Fruit fly (Drosophila melanogaster): Measurements from ENCODE around the gene Klp68D.

Klp68D gene

DNA sequence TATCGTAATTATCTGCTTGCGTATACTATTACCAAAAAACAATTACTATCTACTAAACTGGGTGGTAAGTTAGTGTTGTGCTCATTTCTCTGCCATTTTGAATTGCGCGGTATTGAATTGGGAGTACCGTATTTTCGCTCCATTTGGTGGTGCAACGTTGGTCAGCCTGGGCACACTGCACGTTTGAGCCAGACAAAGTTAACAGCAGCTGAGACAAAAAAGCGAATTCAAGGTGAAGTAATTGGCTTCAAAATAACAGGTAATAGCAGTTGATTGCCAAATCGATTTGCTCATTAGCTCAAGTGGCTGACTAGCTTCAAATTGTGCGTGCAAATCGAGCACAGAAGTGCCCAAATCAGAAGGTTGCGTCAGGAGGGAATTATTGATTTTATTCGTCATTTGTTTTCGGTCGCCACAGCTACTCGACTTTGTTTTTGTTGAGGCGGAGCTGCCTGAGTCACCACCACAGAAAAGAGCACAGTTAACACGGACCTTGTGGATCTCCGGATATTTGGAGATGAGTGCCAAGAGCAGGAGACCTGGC lies at the start of gene Klp68D:
Gene Klp68D, plus strand, starts transcription at position 175 of the 544 bp plus-strand sequence.
- TF ChIP-seq insv (optimal IDR thresholded peaks at IDR 0.05) (no peak), Myc (optimal IDR thresholded peaks at IDR 0.05) (no peak), ttk (optimal IDR thresholded peaks at IDR 0.05) (no peak), psq (optimal IDR thresholded peaks at IDR 0.05) (no peak), Sin3A (optimal IDR thresholded peaks at IDR 0.05) (no peak), h (optimal IDR thresholded peaks at IDR 0.05) (no peak)

dm6 chr3L:11751005-11751404 lies 44.4 kb upstream of the Klp68D start, which contains the start of gene Gr68a:
Gene Gr68a, plus strand, starts transcription at chr3L:11751305.
- no peak for TF ChIP-seq ttk (optimal IDR thresholded peaks at IDR 0.05)

DNA sequence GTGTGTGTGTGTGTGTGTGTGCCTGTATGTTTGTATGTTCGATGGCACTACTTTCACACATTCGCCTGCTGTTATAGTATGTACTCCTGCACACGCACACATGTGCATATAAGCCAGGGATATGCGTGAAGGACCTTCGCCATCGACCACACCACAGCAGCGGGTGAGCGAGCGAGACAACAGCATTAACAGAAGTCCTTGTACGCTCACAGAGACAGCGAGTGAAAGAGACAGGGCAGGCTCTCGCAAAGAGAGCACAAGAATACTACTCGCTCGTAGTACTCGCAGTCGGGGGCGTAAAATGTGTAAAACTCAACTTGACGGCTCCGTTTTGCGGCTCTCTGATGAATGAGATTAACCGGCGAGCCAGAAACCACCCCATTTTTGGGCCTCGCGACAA lies 30.5 kb upstream of the Klp68D start:
- TF ChIP-seq ttk (optimal IDR thresholded peaks at IDR 0.05) (no peak), h (optimal IDR thresholded peaks at IDR 0.05) (no peak), Myc (optimal IDR thresholded peaks at IDR 0.05) (no peak), Sin3A (optimal IDR thresholded peaks at IDR 0.05) (no peak), psq (optimal IDR thresholded peaks at IDR 0.05) (no peak), insv (optimal IDR thresholded peaks at IDR 0.05) (no peak)

- no peak for TF ChIP-seq insv (optimal IDR thresholded peaks at IDR 0.05)
- no peak for TF ChIP-seq psq (optimal IDR thresholded peaks at IDR 0.05)
- TF ChIP-seq ttk (optimal IDR thresholded peaks at IDR 0.05), result no peak
- TF ChIP-seq Myc (optimal IDR thresholded peaks at IDR 0.05), result no peak
- no peak for TF ChIP-seq h (optimal IDR thresholded peaks at IDR 0.05)
- no peak for TF ChIP-seq Sin3A (optimal IDR thresholded peaks at IDR 0.05)
Measured at dm6 chr3L:11765695-11766232, 29.6 kb upstream of the Klp68D start, which contains the start of gene loaf. Gene loaf, minus strand, starts transcription at chr3L:11766182.

dm6 chr3L:11766563-11766962 lies 28.9 kb upstream of the Klp68D start:
- no peak for TF ChIP-seq psq (optimal IDR thresholded peaks at IDR 0.05)
- no peak for TF ChIP-seq h (optimal IDR thresholded peaks at IDR 0.05)
- no peak for TF ChIP-seq ttk (optimal IDR thresholded peaks at IDR 0.05)
- TF ChIP-seq Sin3A (optimal IDR thresholded peaks at IDR 0.05), result no peak
- TF ChIP-seq Myc (optimal IDR thresholded peaks at IDR 0.05), result no peak
- no peak for TF ChIP-seq insv (optimal IDR thresholded peaks at IDR 0.05)

DNA sequence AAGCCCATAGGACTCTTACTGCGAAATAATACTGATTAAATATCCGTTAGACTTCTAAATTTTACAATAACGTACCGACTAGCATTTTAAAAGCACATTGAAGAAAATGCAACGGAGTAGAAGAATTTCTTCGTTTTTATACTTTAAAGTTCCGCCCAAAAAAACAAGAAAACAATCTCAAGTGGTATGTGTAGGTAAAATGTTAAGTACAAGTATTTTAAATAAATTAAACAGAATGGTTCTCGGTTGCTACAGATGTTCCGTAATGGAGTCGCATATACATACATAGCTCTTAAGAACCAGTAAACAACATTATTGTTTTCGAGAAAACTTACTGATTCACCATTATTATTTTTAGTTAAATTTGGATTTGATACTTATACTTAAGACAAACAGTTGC lies 23.4 kb upstream of the Klp68D start, which contains the start of gene Muc68D:
Gene Muc68D, minus strand, starts transcription at position 101 of the 400 bp plus-strand sequence.
- TF ChIP-seq psq (optimal IDR thresholded peaks at IDR 0.05), result no peak
- TF ChIP-seq Myc (optimal IDR thresholded peaks at IDR 0.05), result no peak
- no peak for TF ChIP-seq insv (optimal IDR thresholded peaks at IDR 0.05)
- no peak for TF ChIP-seq h (optimal IDR thresholded peaks at IDR 0.05)
- TF ChIP-seq ttk (optimal IDR thresholded peaks at IDR 0.05), result no peak
- TF ChIP-seq Sin3A (optimal IDR thresholded peaks at IDR 0.05), result no peak

dm6 chr3L:11772608-11773017 lies 22.8 kb upstream of the Klp68D start:
- TF ChIP-seq Myc (optimal IDR thresholded peaks at IDR 0.05) (no peak), Sin3A (optimal IDR thresholded peaks at IDR 0.05) (no peak), ttk (optimal IDR thresholded peaks at IDR 0.05) (no peak), insv (optimal IDR thresholded peaks at IDR 0.05) (no peak), h (optimal IDR thresholded peaks at IDR 0.05) (no peak), psq (optimal IDR thresholded peaks at IDR 0.05) (no peak)

- TF ChIP-seq ttk (optimal IDR thresholded peaks at IDR 0.05) (no peak), psq (optimal IDR thresholded peaks at IDR 0.05) (no peak), insv (optimal IDR thresholded peaks at IDR 0.05) (no peak), Myc (optimal IDR thresholded peaks at IDR 0.05) (no peak), Sin3A (optimal IDR thresholded peaks at IDR 0.05) (no peak), h (optimal IDR thresholded peaks at IDR 0.05) (no peak)
Measured at dm6 chr3L:11773796-11774195, 21.6 kb upstream of the Klp68D start.

DNA sequence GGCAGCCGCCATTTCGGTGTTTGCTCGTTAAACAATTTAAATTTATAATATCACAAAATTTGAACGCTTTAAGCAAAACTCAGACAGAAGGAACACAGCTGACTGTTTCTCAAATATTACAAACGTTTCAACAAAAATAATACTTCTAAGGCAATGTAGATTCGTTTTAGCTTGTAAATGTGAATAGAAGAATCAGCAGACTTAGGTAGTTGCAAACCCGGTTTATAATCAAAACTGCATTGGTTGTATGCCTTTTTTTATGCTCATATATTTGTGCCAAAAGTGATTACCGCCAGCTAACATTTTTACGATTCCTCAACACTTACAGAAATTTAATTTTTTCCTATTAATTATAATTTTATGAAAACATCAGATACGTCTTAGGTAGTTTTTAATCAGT lies 21.0 kb upstream of the Klp68D start, which contains the start of gene Tim13:
Gene Tim13, minus strand, starts transcription at position 101 of the 400 bp plus-strand sequence.
- no peak for TF ChIP-seq psq (optimal IDR thresholded peaks at IDR 0.05)
- TF ChIP-seq Sin3A (optimal IDR thresholded peaks at IDR 0.05), result no peak
- TF ChIP-seq h (optimal IDR thresholded peaks at IDR 0.05), result no peak
- TF ChIP-seq ttk (optimal IDR thresholded peaks at IDR 0.05), result no peak
- no peak for TF ChIP-seq insv (optimal IDR thresholded peaks at IDR 0.05)
- TF ChIP-seq Myc (optimal IDR thresholded peaks at IDR 0.05), result no peak

dm6 chr3L:11776731-11777130 lies 18.7 kb upstream of the Klp68D start, which contains the start of gene CG14131:
Gene CG14131, plus strand, starts transcription at chr3L:11777073.
- TF ChIP-seq h (optimal IDR thresholded peaks at IDR 0.05), result no peak
- no peak for TF ChIP-seq ttk (optimal IDR thresholded peaks at IDR 0.05)
- no peak for TF ChIP-seq psq (optimal IDR thresholded peaks at IDR 0.05)
- TF ChIP-seq insv (optimal IDR thresholded peaks at IDR 0.05), result no peak
- TF ChIP-seq Sin3A (optimal IDR thresholded peaks at IDR 0.05), result no peak

- no peak for TF ChIP-seq h (optimal IDR thresholded peaks at IDR 0.05)
- no peak for TF ChIP-seq ttk (optimal IDR thresholded peaks at IDR 0.05)
- no peak for TF ChIP-seq psq (optimal IDR thresholded peaks at IDR 0.05)
- no peak for TF ChIP-seq Myc (optimal IDR thresholded peaks at IDR 0.05)
- TF ChIP-seq insv (optimal IDR thresholded peaks at IDR 0.05), result no peak
- TF ChIP-seq Sin3A (optimal IDR thresholded peaks at IDR 0.05), result no peak
Measured at dm6 chr3L:11777348-11777958, 18.0 kb upstream of the Klp68D start.

dm6 chr3L:11785291-11785690 lies 10.1 kb upstream of the Klp68D start:
- TF ChIP-seq h (optimal IDR thresholded peaks at IDR 0.05) (no peak), psq (optimal IDR thresholded peaks at IDR 0.05) (no peak), ttk (optimal IDR thresholded peaks at IDR 0.05) (no peak), Sin3A (optimal IDR thresholded peaks at IDR 0.05) (no peak), Myc (optimal IDR thresholded peaks at IDR 0.05) (no peak), insv (optimal IDR thresholded peaks at IDR 0.05) (no peak)
